Fruit fly (Drosophila melanogaster) whole organism, embryonic: ENCODE measurements around the gene corto.

ENCODE experiments used
- Atf6 ChIP-seq: fragments of 200-800 bp; sonication (Bioruptor generic); IDR thresholded peaks from 2 replicates; pipeline ENCODE4 v1.3.6; 2022; ENCODE audit warnings: missing biosample characterization, missing genetic modification characterization
- Bdp1 ChIP-seq: fragments of 200-800 bp; sonication (Bioruptor generic); optimal IDR thresholded peaks from 3 replicates; lab custom pipeline; 2016; ENCODE audit warnings: missing biosample characterization, missing genetic modification characterization
- Bgb ChIP-seq: fragments of 200-800 bp; sonication (Bioruptor generic); IDR thresholded peaks from 2 replicates; pipeline ENCODE4 v1.3.6; 2022; ENCODE audit warnings: missing biosample characterization, missing genetic modification characterization; ENCODE audit not compliant: partially characterized antibody
- Bteb2 ChIP-seq: fragments of 200-800 bp; sonication (Bioruptor generic); optimal IDR thresholded peaks from 2 replicates; lab custom pipeline; 2016; ENCODE audit warnings: missing biosample characterization, missing genetic modification characterization
- CG10366 ChIP-seq: fragments of 200-800 bp; sonication (Bioruptor generic); IDR thresholded peaks from 2 replicates; pipeline ENCODE4 v1.3.6; 2022; ENCODE audit warnings: missing biosample characterization, missing genetic modification characterization
- CG10959 ChIP-seq: fragments of 200-800 bp; sonication (Bioruptor generic); IDR thresholded peaks from 2 replicates; pipeline ENCODE4 v1.3.6; 2022; ENCODE audit warnings: missing biosample characterization, missing genetic modification characterization
- CG11456 ChIP-seq: fragments of 200-800 bp; sonication (Bioruptor generic); IDR thresholded peaks from 3 replicates; pipeline ENCODE4 v1.3.6; 2022; ENCODE audit warnings: missing biosample characterization, missing genetic modification characterization
- CG12104 ChIP-seq: fragments of 200-800 bp; sonication (Bioruptor generic); optimal IDR thresholded peaks from 3 replicates; lab custom pipeline; 2016; ENCODE audit warnings: missing biosample characterization, missing genetic modification characterization
- CG12744 ChIP-seq: fragments of 200-800 bp; sonication (Bioruptor generic); optimal IDR thresholded peaks from 2 replicates; lab custom pipeline; 2016; ENCODE audit warnings: missing biosample characterization, missing genetic modification characterization
- CG12942 ChIP-seq: fragments of 200-800 bp; sonication (Bioruptor generic); optimal IDR thresholded peaks from 3 replicates; lab custom pipeline; 2016; ENCODE audit warnings: missing biosample characterization, missing genetic modification characterization
- CG13123 ChIP-seq: fragments of 200-800 bp; sonication (Bioruptor generic); optimal IDR thresholded peaks from 2 replicates; lab custom pipeline; 2016; ENCODE audit warnings: missing biosample characterization, missing genetic modification characterization
- CG14050 ChIP-seq: fragments of 200-800 bp; sonication (Bioruptor generic); IDR thresholded peaks from 3 replicates; pipeline ENCODE4 v1.3.6; 2022; ENCODE audit warnings: missing biosample characterization, missing genetic modification characterization
- CG17568 ChIP-seq: fragments of 200-800 bp; sonication (Bioruptor generic); optimal IDR thresholded peaks from 2 replicates; lab custom pipeline; 2018; ENCODE audit warnings: missing biosample characterization, mild to moderate bottlenecking, missing genetic modification characterization, moderate library complexity
- CG17829 ChIP-seq: fragments of 200-800 bp; optimal IDR thresholded peaks from 2 replicates; lab custom pipeline; 2019; ENCODE audit warnings: missing biosample characterization, mild to moderate bottlenecking, missing genetic modification characterization, moderate library complexity
- CG30020 ChIP-seq: fragments of 200-800 bp; optimal IDR thresholded peaks from 2 replicates; lab custom pipeline; 2019; ENCODE audit warnings: missing biosample characterization, mild to moderate bottlenecking, missing genetic modification characterization, moderate library complexity
- CG31224 ChIP-seq: fragments of 200-800 bp; sonication (Bioruptor generic); IDR thresholded peaks from 2 replicates; pipeline ENCODE4 v1.3.6; 2022; ENCODE audit warnings: missing biosample characterization, missing genetic modification characterization
- CG3163 ChIP-seq: fragments of 200-800 bp; sonication (Bioruptor generic); optimal IDR thresholded peaks from 3 replicates; lab custom pipeline; 2016; ENCODE audit warnings: missing biosample characterization, missing genetic modification characterization
- CG32532 ChIP-seq: fragments of 200-800 bp; sonication (Bioruptor generic); IDR thresholded peaks from 2 replicates; pipeline ENCODE4 v1.3.6; 2022; ENCODE audit warnings: missing biosample characterization, missing genetic modification characterization
- CG3281 ChIP-seq: fragments of 200-800 bp; sonication (Bioruptor generic); optimal IDR thresholded peaks from 3 replicates; lab custom pipeline; 2017; ENCODE audit warnings: missing biosample characterization, mild to moderate bottlenecking, missing genetic modification characterization
- CG3407 ChIP-seq: fragments of 200-800 bp; sonication (Bioruptor generic); optimal IDR thresholded peaks from 2 replicates; lab custom pipeline; 2018; ENCODE audit warnings: missing biosample characterization, mild to moderate bottlenecking, missing genetic modification characterization
- CG34376 ChIP-seq: fragments of 200-800 bp; sonication (Bioruptor generic); optimal IDR thresholded peaks from 2 replicates; lab custom pipeline; 2018; ENCODE audit warnings: missing biosample characterization, mild to moderate bottlenecking, missing genetic modification characterization
- CG34422 ChIP-seq: fragments of 200-800 bp; sonication (Bioruptor generic); IDR thresholded peaks from 3 replicates; pipeline ENCODE4 v1.3.6; 2022; ENCODE audit warnings: missing biosample characterization, missing genetic modification characterization
- CG6791 ChIP-seq: fragments of 200-800 bp; sonication (Bioruptor generic); IDR thresholded peaks from 3 replicates; pipeline ENCODE4 v1.3.6; 2022; ENCODE audit warnings: missing biosample characterization, missing genetic modification characterization; ENCODE audit not compliant: partially characterized antibody
- CG7963 ChIP-seq: fragments of 200-800 bp; sonication (Bioruptor generic); IDR thresholded peaks from 3 replicates; pipeline ENCODE4 v1.3.6; 2022; ENCODE audit warnings: missing biosample characterization, missing genetic modification characterization; ENCODE audit not compliant: partially characterized antibody
- CG8359 ChIP-seq: fragments of 200-800 bp; sonication (Bioruptor generic); optimal IDR thresholded peaks from 2 replicates; lab custom pipeline; 2017; ENCODE audit warnings: missing biosample characterization, mild to moderate bottlenecking, missing genetic modification characterization, borderline replicate concordance
- CHES-1-like ChIP-seq: fragments of 200-800 bp; sonication (Bioruptor generic); optimal IDR thresholded peaks from 2 replicates; lab custom pipeline; 2016; ENCODE audit warnings: missing biosample characterization, missing genetic modification characterization
- Camta ChIP-seq: fragments of 200-800 bp; sonication (Bioruptor generic); optimal IDR thresholded peaks from 2 replicates; lab custom pipeline; 2016; ENCODE audit warnings: missing biosample characterization, missing genetic modification characterization
- H15 ChIP-seq: fragments of 200-800 bp; sonication (Bioruptor generic); IDR thresholded peaks from 3 replicates; pipeline ENCODE4 v1.3.6; 2022; ENCODE audit warnings: missing biosample characterization, missing genetic modification characterization
- HLHmδ ChIP-seq: fragments of 200-800 bp; sonication (Bioruptor generic); optimal IDR thresholded peaks from 2 replicates; lab custom pipeline; 2018; ENCODE audit warnings: missing biosample characterization, mild to moderate bottlenecking, missing genetic modification characterization, moderate library complexity
- Hsf ChIP-seq: fragments of 200-800 bp; sonication (Bioruptor generic); optimal IDR thresholded peaks from 3 replicates; lab custom pipeline; 2016; ENCODE audit warnings: missing biosample characterization, missing genetic modification characterization
- Mad ChIP-seq: fragments of 200-800 bp; sonication (Bioruptor generic); optimal IDR thresholded peaks from 2 replicates; lab custom pipeline; 2016; ENCODE audit warnings: missing biosample characterization, missing genetic modification characterization
- Mes4 ChIP-seq: fragments of 200-800 bp; sonication (Bioruptor generic); optimal IDR thresholded peaks from 2 replicates; lab custom pipeline; 2016; ENCODE audit warnings: missing biosample characterization, missing genetic modification characterization
- Rx ChIP-seq: fragments of 200-800 bp; sonication (Bioruptor generic); IDR thresholded peaks from 2 replicates; pipeline ENCODE4 v1.3.6; 2022; ENCODE audit warnings: missing biosample characterization, missing genetic modification characterization
- Scr ChIP-seq: fragments of 200-800 bp; sonication (Bioruptor generic); IDR thresholded peaks from 2 replicates; pipeline ENCODE4 v1.3.6; 2022; ENCODE audit warnings: missing biosample characterization, missing genetic modification characterization; ENCODE audit not compliant: partially characterized antibody
- az2 ChIP-seq: fragments of 200-800 bp; sonication (Bioruptor generic); optimal IDR thresholded peaks from 3 replicates; lab custom pipeline; 2016; ENCODE audit warnings: missing biosample characterization, missing genetic modification characterization
- bab2 ChIP-seq: fragments of 200-800 bp; sonication (Bioruptor generic); optimal IDR thresholded peaks from 2 replicates; lab custom pipeline; 2016; ENCODE audit warnings: missing biosample characterization, missing genetic modification characterization
- bsh ChIP-seq, 2 experiments: fragments of 200-800 bp; sonication (Bioruptor generic); optimal IDR thresholded peaks; 2 replicates each; lab custom pipeline; 2017 to 2018; ENCODE audit warnings: mild to moderate bottlenecking in 2 of 2, missing biosample characterization in 2 of 2, missing genetic modification characterization in 2 of 2, moderate library complexity in 1 of 2
- chn ChIP-seq: fragments of 200-800 bp; sonication (Bioruptor generic); optimal IDR thresholded peaks from 2 replicates; lab custom pipeline; 2016; ENCODE audit warnings: missing biosample characterization, missing genetic modification characterization
- crc ChIP-seq: fragments of 200-800 bp; sonication (Bioruptor generic); optimal IDR thresholded peaks from 2 replicates; lab custom pipeline; 2016; ENCODE audit warnings: missing biosample characterization, missing genetic modification characterization
- danr ChIP-seq: fragments of 200-800 bp; sonication (Bioruptor generic); IDR thresholded peaks from 2 replicates; pipeline ENCODE4 v1.3.6; 2022; ENCODE audit warnings: missing biosample characterization, missing genetic modification characterization
- gfzf ChIP-seq: fragments of 200-800 bp; sonication (Bioruptor generic); optimal IDR thresholded peaks from 2 replicates; lab custom pipeline; 2016; ENCODE audit warnings: missing biosample characterization, mild to moderate bottlenecking, missing genetic modification characterization, moderate library complexity
- grn ChIP-seq: fragments of 200-800 bp; sonication (Bioruptor generic); optimal IDR thresholded peaks from 3 replicates; lab custom pipeline; 2017; ENCODE audit warnings: missing biosample characterization, missing genetic modification characterization
- ham ChIP-seq: fragments of 200-800 bp; sonication (Bioruptor generic); IDR thresholded peaks from 2 replicates; pipeline ENCODE4 v1.3.6; 2022; ENCODE audit warnings: missing biosample characterization, missing genetic modification characterization
- jumu ChIP-seq: fragments of 200-800 bp; sonication (Bioruptor generic); optimal IDR thresholded peaks from 3 replicates; lab custom pipeline; 2016; ENCODE audit warnings: missing biosample characterization, missing genetic modification characterization
- klu ChIP-seq: fragments of 200-800 bp; sonication (Bioruptor generic); IDR thresholded peaks from 2 replicates; pipeline ENCODE4 v1.3.6; 2022; ENCODE audit warnings: missing biosample characterization, missing genetic modification characterization
- lov ChIP-seq, 2 experiments: fragments of 200-800 bp in 1 of 2; fragments of >200 bp in 1 of 2; sonication (Bioruptor generic) in 1 of 2; IDR thresholded peaks in 1 of 2; optimal IDR thresholded peaks in 1 of 2; 2 replicates in 1 of 2; 3 replicates in 1 of 2; pipeline versions ENCODE4 v1.3.6 to Lab custom; 2017 to 2022; ENCODE audit warnings: missing biosample characterization in 1 of 2, missing genetic modification characterization in 1 of 2
- mld ChIP-seq: fragments of 200-800 bp; sonication (Bioruptor generic); IDR thresholded peaks from 3 replicates; pipeline ENCODE4 v1.3.6; 2022; ENCODE audit warnings: missing biosample characterization, missing genetic modification characterization; ENCODE audit not compliant: partially characterized antibody
- pfk ChIP-seq: fragments of 200-800 bp; sonication (Bioruptor generic); optimal IDR thresholded peaks from 2 replicates; lab custom pipeline; 2018; ENCODE audit warnings: missing biosample characterization, mild to moderate bottlenecking, missing genetic modification characterization, moderate library complexity
- unpg ChIP-seq: fragments of 200-800 bp; sonication (Bioruptor generic); optimal IDR thresholded peaks from 3 replicates; lab custom pipeline; 2018; ENCODE audit warnings: missing biosample characterization, mild to moderate bottlenecking, missing genetic modification characterization, moderate library complexity
- wdn ChIP-seq: fragments of 200-800 bp; sonication (Bioruptor generic); IDR thresholded peaks from 2 replicates; pipeline ENCODE4 v1.3.6; 2022; ENCODE audit warnings: missing biosample characterization, missing genetic modification characterization

corto gene

DNA sequence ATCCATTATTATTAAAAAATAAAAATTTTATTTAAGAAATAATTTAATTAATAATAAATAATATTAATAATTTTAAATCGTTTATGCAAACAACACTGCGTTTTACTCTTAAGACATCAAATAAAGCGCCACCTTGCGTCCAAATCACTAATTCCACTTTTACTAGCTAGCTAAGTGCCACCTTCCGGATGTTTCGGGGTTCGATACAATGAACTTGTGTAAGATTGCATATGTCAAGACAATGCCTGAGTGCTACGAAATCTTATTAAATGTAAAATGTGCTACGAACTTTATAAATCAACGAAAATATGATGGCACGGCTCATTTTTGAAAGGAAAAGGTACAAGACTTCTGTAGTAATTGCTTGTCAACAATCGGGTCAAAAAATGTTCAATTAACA is 40.0 kb upstream of the corto start (continued):
- TF ChIP-seq danr (GFP tag; lab: Robert Waterston, UW) (0 out of 2 replicates have a peak, but pooled peaks have one; percentile 22), CG10959 (GFP tag; lab: Robert Waterston, UW) (peak; percentile 40; the same call in 1 of the 2 replicates), Rx (peak; percentile 23; the same call in 1 of the 2 replicates), CG13123 (GFP tag; lab: Kevin White, UChicago) (peak; percentile 64), CG3281 (peak; percentile 3), jumu (GFP tag; lab: Kevin White, UChicago) (peak; percentile 65), gfzf (GFP tag; lab: Kevin White, UChicago) (peak; percentile 39), CG11456 (GFP tag; lab: Robert Waterston, UW) (peak; percentile 89), bab2 (GFP tag; lab: Kevin White, UChicago) (peak; percentile 66), mld (GFP tag; lab: Robert Waterston, UW) (no peak), Atf6 (GFP tag; lab: Robert Waterston, UW) (no peak), klu (0 out of 2 replicates have a peak, but pooled peaks have one; percentile 48), CG12104 (GFP tag; lab: Kevin White, UChicago) (no peak), unpg (GFP tag; lab: Kevin White, UChicago) (peak; percentile 60), CG10366 (GFP tag; lab: Robert Waterston, UW) (peak; percentile 42), Camta (peak; percentile 46), CG8359 (no peak), CHES-1-like (GFP tag; lab: Kevin White, UChicago) (peak; percentile 61), lov (optimal IDR thresholded peaks at IDR 0.05; lab: Kevin White, UChicago) (no peak), lov (GFP tag; IDR thresholded peaks at IDR 0.05; lab: Robert Waterston, UW) (no peak), CG14050 (GFP tag; lab: Robert Waterston, UW) (0 out of 3 replicates have a peak, but pooled peaks have one; percentile 11), HLHmδ (GFP tag; lab: Kevin White, UChicago) (peak; percentile 60), wdn (peak; percentile 63), CG12744 (GFP tag; lab: Kevin White, UChicago) (peak; percentile 63), CG31224 (GFP tag; lab: Robert Waterston, UW) (no peak), CG3407 (GFP tag; lab: Kevin White, UChicago) (peak; percentile 42), H15 (peak; percentile 58; the same call in 1 of the 3 replicates), Hsf (GFP tag; lab: Kevin White, UChicago) (peak; percentile 78), grn (peak; percentile 3), Bteb2 (GFP tag; lab: Kevin White, UChicago) (peak; percentile 27), ham (GFP tag; lab: Robert Waterston, UW) (no peak), CG3163 (GFP tag; lab: Kevin White, UChicago) (peak; percentile 78), CG12942 (GFP tag; lab: Kevin White, UChicago) (peak; percentile 64), CG6791 (GFP tag; lab: Robert Waterston, UW) (peak; percentile 32; the same call in 1 of the 3 replicates), Scr (GFP tag; lab: Robert Waterston, UW) (0 out of 2 replicates have a peak, but pooled peaks have one; percentile 11), crc (GFP tag; lab: Kevin White, UChicago) (no peak), CG32532 (peak; percentile 85), CG17829 (tag; lab: Kevin White, UChicago) (peak; percentile 81), Bdp1 (peak; percentile 23), CG30020 (tag; lab: Kevin White, UChicago) (peak; percentile 15), bsh (GFP tag; optimal IDR thresholded peaks at IDR 0.05; lab: Kevin White, UChicago) (peak in 1 of 2 experiments; percentile 53), CG17568 (no peak), CG7963 (no peak), az2 (GFP tag; lab: Kevin White, UChicago) (peak; percentile 67), Bgb (GFP tag; lab: Robert Waterston, UW) (peak; percentile 60), Mad (GFP tag; lab: Kevin White, UChicago) (peak; percentile 71), Mes4 (GFP tag; lab: Kevin White, UChicago) (peak; percentile 45), pfk (GFP tag; lab: Kevin White, UChicago) (peak; percentile 27), chn (GFP tag; lab: Kevin White, UChicago) (peak; percentile 71), CG34376 (GFP tag; lab: Kevin White, UChicago) (no peak), CG34422 (GFP tag; lab: Robert Waterston, UW) (peak; percentile 65; the same call in 2 of the 3 replicates)
